Fruit fly (Drosophila melanogaster) whole organism, embryonic: ENCODE measurements around the gene CG13127.

Experiments used
- Ada2b ChIP-seq: fragments of 200-800 bp; sonication (Bioruptor generic); IDR thresholded peaks from 2 replicates; pipeline ENCODE4 v1.3.6; 2022; ENCODE audit warnings: missing biosample characterization, missing genetic modification characterization
- Atf3 ChIP-seq: fragments of 200-800 bp; sonication (Bioruptor generic); optimal IDR thresholded peaks from 3 replicates; lab custom pipeline; 2016; ENCODE audit warnings: missing biosample characterization, missing genetic modification characterization
- Bteb2 ChIP-seq: fragments of 200-800 bp; sonication (Bioruptor generic); optimal IDR thresholded peaks from 2 replicates; lab custom pipeline; 2016; ENCODE audit warnings: missing biosample characterization, missing genetic modification characterization
- CG1024 ChIP-seq: fragments of 200-800 bp; sonication (Bioruptor generic); IDR thresholded peaks from 2 replicates; pipeline ENCODE4 v1.3.6; 2022; ENCODE audit warnings: missing biosample characterization, missing genetic modification characterization
- CG10979 ChIP-seq: fragments of 200-800 bp; sonication (Bioruptor generic); optimal IDR thresholded peaks from 2 replicates; lab custom pipeline; 2018; ENCODE audit warnings: missing biosample characterization, mild to moderate bottlenecking, missing genetic modification characterization, moderate library complexity
- CG11456 ChIP-seq: fragments of 200-800 bp; sonication (Bioruptor generic); IDR thresholded peaks from 3 replicates; pipeline ENCODE4 v1.3.6; 2022; ENCODE audit warnings: missing biosample characterization, missing genetic modification characterization
- CG12071 ChIP-seq: fragments of 200-800 bp; sonication (Bioruptor generic); optimal IDR thresholded peaks from 3 replicates; lab custom pipeline; 2018; ENCODE audit warnings: missing biosample characterization, mild to moderate bottlenecking, missing genetic modification characterization
- CG12391 ChIP-seq: fragments of 200-800 bp; sonication (Bioruptor generic); optimal IDR thresholded peaks from 3 replicates; lab custom pipeline; 2018; ENCODE audit warnings: missing biosample characterization, mild to moderate bottlenecking, missing genetic modification characterization, moderate library complexity
- CG13123 ChIP-seq: fragments of 200-800 bp; sonication (Bioruptor generic); optimal IDR thresholded peaks from 2 replicates; lab custom pipeline; 2016; ENCODE audit warnings: missing biosample characterization, missing genetic modification characterization
- CG14710 ChIP-seq: fragments of 200-800 bp; sonication (Bioruptor generic); optimal IDR thresholded peaks from 3 replicates; lab custom pipeline; 2019; ENCODE audit warnings: missing biosample characterization, mild to moderate bottlenecking, missing genetic modification characterization, moderate library complexity
- CG14860 ChIP-seq: fragments of 200-800 bp; sonication (Bioruptor generic); IDR thresholded peaks from 3 replicates; pipeline ENCODE4 v1.3.6; 2022; ENCODE audit warnings: missing biosample characterization, missing genetic modification characterization; ENCODE audit not compliant: partially characterized antibody
- CG15011 ChIP-seq: fragments of 200-800 bp; sonication (Bioruptor generic); optimal IDR thresholded peaks from 3 replicates; lab custom pipeline; 2018; ENCODE audit warnings: missing biosample characterization, mild to moderate bottlenecking, missing genetic modification characterization
- CG15514 ChIP-seq: fragments of 200-800 bp; sonication (Bioruptor generic); optimal IDR thresholded peaks from 3 replicates; lab custom pipeline; 2017; ENCODE audit warnings: missing biosample characterization, missing genetic modification characterization, mild to moderate bottlenecking, moderate library complexity, missing genetic modification reagents
- CG1792 ChIP-seq: fragments of 200-800 bp; sonication (Bioruptor generic); optimal IDR thresholded peaks from 2 replicates; lab custom pipeline; 2016; ENCODE audit warnings: missing biosample characterization, missing genetic modification characterization
- CG31224 ChIP-seq: fragments of 200-800 bp; sonication (Bioruptor generic); IDR thresholded peaks from 2 replicates; pipeline ENCODE4 v1.3.6; 2022; ENCODE audit warnings: missing biosample characterization, missing genetic modification characterization
- CG3407 ChIP-seq: fragments of 200-800 bp; sonication (Bioruptor generic); optimal IDR thresholded peaks from 2 replicates; lab custom pipeline; 2018; ENCODE audit warnings: missing biosample characterization, mild to moderate bottlenecking, missing genetic modification characterization
- CG3726 ChIP-seq: fragments of 200-800 bp; sonication (Bioruptor generic); IDR thresholded peaks from 3 replicates; pipeline ENCODE4, ENCODE4 v1.3.6; 2022; ENCODE audit warnings: missing biosample characterization, missing genetic modification characterization
- CG4360 ChIP-seq: fragments of 200-800 bp; sonication (Bioruptor generic); IDR thresholded peaks from 2 replicates; pipeline ENCODE4 v1.3.6; 2022; ENCODE audit warnings: missing biosample characterization, missing genetic modification characterization
- CG6175 ChIP-seq: fragments of 200-800 bp; sonication (Bioruptor generic); IDR thresholded peaks from 3 replicates; pipeline ENCODE4 v1.3.6; 2022; ENCODE audit warnings: missing biosample characterization, missing genetic modification characterization
- CG7745 ChIP-seq: fragments of 200-800 bp; sonication (Bioruptor generic); optimal IDR thresholded peaks from 2 replicates; lab custom pipeline; 2018; ENCODE audit warnings: missing biosample characterization, mild to moderate bottlenecking, missing genetic modification characterization, moderate library complexity
- CG8290 ChIP-seq, 3 experiments: fragments of 200-800 bp; sonication (Bioruptor generic); optimal IDR thresholded peaks; 2 replicates each; lab custom pipeline; 2016 to 2019; ENCODE audit warnings: missing biosample characterization in 3 of 3, missing genetic modification characterization in 3 of 3, mild to moderate bottlenecking in 2 of 3, moderate library complexity in 1 of 3
- CTCF ChIP-seq: fragments of 200-800 bp; sonication (Bioruptor generic); optimal IDR thresholded peaks from 2 replicates; lab custom pipeline; 2017; ENCODE audit warnings: missing biosample characterization, mild to moderate bottlenecking, missing genetic modification characterization, moderate library complexity
- Ets65A ChIP-seq: fragments of 200-800 bp; sonication (Bioruptor generic); peaks from one replicate; lab custom pipeline; 2016; ENCODE audit warnings: missing biosample characterization, missing genetic modification characterization
- Hsf ChIP-seq: fragments of 200-800 bp; sonication (Bioruptor generic); optimal IDR thresholded peaks from 3 replicates; lab custom pipeline; 2016; ENCODE audit warnings: missing biosample characterization, missing genetic modification characterization
- Mes4 ChIP-seq: fragments of 200-800 bp; sonication (Bioruptor generic); optimal IDR thresholded peaks from 2 replicates; lab custom pipeline; 2016; ENCODE audit warnings: missing biosample characterization, missing genetic modification characterization
- Neu2 ChIP-seq: fragments of 200-800 bp; sonication (Bioruptor generic); optimal IDR thresholded peaks from 3 replicates; lab custom pipeline; 2016; ENCODE audit warnings: missing biosample characterization, missing genetic modification characterization, borderline replicate concordance
- Pdp1 ChIP-seq, 2 experiments: fragments of 200-800 bp; sonication (Bioruptor generic); optimal IDR thresholded peaks; 3 replicates each; lab custom pipeline; 2016; ENCODE audit warnings: missing biosample characterization in 2 of 2, missing genetic modification characterization in 2 of 2, mild to moderate bottlenecking in 1 of 2, moderate library complexity in 1 of 2
- Rx ChIP-seq: fragments of 200-800 bp; sonication (Bioruptor generic); IDR thresholded peaks from 2 replicates; pipeline ENCODE4 v1.3.6; 2022; ENCODE audit warnings: missing biosample characterization, missing genetic modification characterization
- Sox100B ChIP-seq: fragments of 200-800 bp; sonication (Bioruptor generic); optimal IDR thresholded peaks from 3 replicates; lab custom pipeline; 2018; ENCODE audit warnings: missing biosample characterization, mild to moderate bottlenecking, missing genetic modification characterization
- al ChIP-seq: fragments of 200-800 bp; sonication (Bioruptor generic); IDR thresholded peaks from 2 replicates; pipeline ENCODE4 v1.3.6; 2022; ENCODE audit warnings: missing biosample characterization, missing genetic modification characterization
- fd3F ChIP-seq: fragments of 200-800 bp; sonication (Bioruptor generic); optimal IDR thresholded peaks from 2 replicates; lab custom pipeline; 2018; ENCODE audit warnings: missing biosample characterization, mild to moderate bottlenecking, missing genetic modification characterization, moderate library complexity
- gcm ChIP-seq: fragments of 200-800 bp; sonication (Bioruptor generic); optimal IDR thresholded peaks from 2 replicates; lab custom pipeline; 2019; ENCODE audit warnings: missing biosample characterization, mild to moderate bottlenecking, missing genetic modification characterization, moderate library complexity
- knrl ChIP-seq: fragments of 200-800 bp; sonication (Bioruptor generic); IDR thresholded peaks from 3 replicates; pipeline ENCODE4 v1.3.6; 2022; ENCODE audit warnings: missing biosample characterization, missing genetic modification characterization; ENCODE audit not compliant: partially characterized antibody
- lilli ChIP-seq: fragments of 200-800 bp; sonication (Bioruptor generic); optimal IDR thresholded peaks from 3 replicates; lab custom pipeline; 2016; ENCODE audit warnings: missing biosample characterization, missing genetic modification characterization
- otp ChIP-seq: fragments of 200-800 bp; sonication (Bioruptor generic); IDR thresholded peaks from 3 replicates; pipeline ENCODE4, ENCODE4 v1.3.6; 2022; ENCODE audit warnings: missing biosample characterization, missing genetic modification characterization
- prd ChIP-seq, 3 experiments: fragments of >200 bp in 2 of 3; fragments of 200-800 bp in 1 of 3; sonication (Bioruptor generic) in 1 of 3; optimal IDR thresholded peaks in 2 of 3; IDR thresholded peaks in 1 of 3; 2 replicates in 2 of 3; 3 replicates in 1 of 3; pipeline versions ENCODE4 v1.3.6 to Lab custom; 2017 to 2022; ENCODE audit warnings: missing biosample characterization in 1 of 3, missing genetic modification characterization in 1 of 3
- pum ChIP-seq: fragments of 200-800 bp; sonication (Bioruptor generic); optimal IDR thresholded peaks from 2 replicates; lab custom pipeline; 2016; ENCODE audit warnings: missing biosample characterization, missing genetic modification characterization
- sna ChIP-seq: fragments of 200-800 bp; sonication (Bioruptor generic); IDR thresholded peaks from 2 replicates; pipeline ENCODE4 v1.3.6; 2022; ENCODE audit warnings: missing biosample characterization, missing genetic modification characterization; ENCODE audit not compliant: partially characterized antibody
- z ChIP-seq: fragments of 200-800 bp; sonication (Bioruptor generic); IDR thresholded peaks from 3 replicates; pipeline ENCODE4 v1.3.6; 2022; ENCODE audit warnings: missing biosample characterization, missing genetic modification characterization
- zen2 ChIP-seq: fragments of 200-800 bp; sonication (Bioruptor generic); IDR thresholded peaks from 3 replicates; pipeline ENCODE4 v1.3.6; 2022; ENCODE audit warnings: missing biosample characterization, missing genetic modification characterization; ENCODE audit not compliant: partially characterized antibody
- zfh1 ChIP-seq: fragments of 200-800 bp; sonication (Bioruptor generic); IDR thresholded peaks from 3 replicates; pipeline ENCODE4 v1.3.6; 2022; ENCODE audit warnings: missing biosample characterization, missing genetic modification characterization

Gene CG13127

dm6 chr2L:9989846-9990506 lies 36.5 kb upstream of the CG13127 start (continued):
- TF ChIP-seq CG3407 (GFP tag; lab: Kevin White, UChicago) (no peak), CG3726 (GFP tag; lab: Robert Waterston, UW) (no peak), CG14860 (GFP tag; lab: Robert Waterston, UW) (no peak), z (no peak), Pdp1 (GFP tag; optimal IDR thresholded peaks at IDR 0.05; lab: Kevin White, UChicago) (no peak), lilli (GFP tag; lab: Kevin White, UChicago) (no peak), Neu2 (GFP tag; lab: Kevin White, UChicago) (no peak), CTCF (no peak), CG1024 (GFP tag; lab: Robert Waterston, UW) (no peak), CG31224 (no peak), CG10979 (tag; lab: Kevin White, UChicago) (peak; percentile 59), CG12391 (peak; percentile 44), Bteb2 (no peak), Sox100B (GFP tag; lab: Kevin White, UChicago) (no peak), Mes4 (GFP tag; lab: Kevin White, UChicago) (no peak), CG15514 (GFP tag; lab: Kevin White, UChicago) (no peak), fd3F (no peak), zen2 (GFP tag; lab: Robert Waterston, UW) (no peak), CG8290 (GFP tag; optimal IDR thresholded peaks at IDR 0.05; lab: Kevin White, UChicago) (no peak), CG8290 (tag; optimal IDR thresholded peaks at IDR 0.05; lab: Kevin White, UChicago) (no peak), gcm (no peak), CG7745 (tag; lab: Kevin White, UChicago) (no peak), CG14710 (tag; lab: Kevin White, UChicago) (peak; percentile 44), CG1792 (GFP tag; lab: Kevin White, UChicago) (no peak), otp (GFP tag; lab: Robert Waterston, UW) (no peak), zfh1 (GFP tag; lab: Robert Waterston, UW) (peak; percentile 65; the same call in 2 of the 3 replicates), CG13123 (GFP tag; lab: Kevin White, UChicago) (no peak), Hsf (no peak), pum (no peak), CG12071 (no peak), Atf3 (GFP tag; lab: Kevin White, UChicago) (no peak), prd (optimal IDR thresholded peaks at IDR 0.05; lab: Kevin White, UChicago) (no peak), prd (GFP tag; IDR thresholded peaks at IDR 0.05; lab: Robert Waterston, UW) (peak; percentile 61; the same call in 1 of the 3 replicates), CG6175 (GFP tag; lab: Robert Waterston, UW) (no peak), knrl (GFP tag; lab: Robert Waterston, UW) (no peak), Rx (GFP tag; lab: Robert Waterston, UW) (no peak), CG15011 (GFP tag; lab: Kevin White, UChicago) (no peak)

- TF ChIP-seq CG4360 (GFP tag; lab: Robert Waterston, UW) (peak; percentile 56; the same call in 1 of the 2 replicates), Ets65A (GFP tag; lab: Kevin White, UChicago) (peak; percentile 46), sna (0 out of 2 replicates have a peak, but pooled peaks have one; percentile 13), al (GFP tag; lab: Robert Waterston, UW) (no peak), Ada2b (no peak), CG11456 (GFP tag; lab: Robert Waterston, UW) (0 out of 3 replicates have a peak, but pooled peaks have one; percentile 5)
Observed at dm6 chr2L:9994382-9994781, 32.1 kb upstream of the CG13127 start.
